Fruit fly (Drosophila melanogaster) whole organism, embryonic: ENCODE results near the gene Cpr30F.

Experiments used
- CG10321 ChIP-seq: fragments of 200-800 bp; sonication (Bioruptor generic); IDR thresholded peaks from 2 replicates; pipeline ENCODE4 v1.3.6; 2022; ENCODE audit warnings: missing biosample characterization, missing genetic modification characterization
- CG10654 ChIP-seq: fragments of 200-800 bp; sonication (Bioruptor generic); optimal IDR thresholded peaks from 2 replicates; lab custom pipeline; 2016; ENCODE audit warnings: missing biosample characterization, missing genetic modification characterization
- CG11695 ChIP-seq: fragments of 200-800 bp; sonication (Bioruptor generic); IDR thresholded peaks from 3 replicates; pipeline ENCODE4 v1.3.6; 2022; ENCODE audit warnings: missing biosample characterization, missing genetic modification characterization
- CG11696 ChIP-seq: fragments of 200-800 bp; sonication (Bioruptor generic); IDR thresholded peaks from 2 replicates; pipeline ENCODE4 v1.3.6; 2022; ENCODE audit warnings: missing biosample characterization, missing genetic modification characterization
- CG12769 ChIP-seq: fragments of 200-800 bp; sonication (Bioruptor generic); optimal IDR thresholded peaks from 2 replicates; lab custom pipeline; 2019; ENCODE audit warnings: missing biosample characterization, mild to moderate bottlenecking, missing genetic modification characterization, moderate library complexity
- CG14441 ChIP-seq: fragments of 200-800 bp; sonication (Bioruptor generic); IDR thresholded peaks from 2 replicates; pipeline ENCODE4 v1.3.6; 2022; ENCODE audit warnings: missing biosample characterization, missing genetic modification characterization
- CG14667 ChIP-seq: fragments of 200-800 bp; sonication (Bioruptor generic); IDR thresholded peaks from 2 replicates; pipeline ENCODE4 v1.3.6; 2022; ENCODE audit warnings: missing biosample characterization, missing genetic modification characterization
- CG1603 ChIP-seq: fragments of 200-800 bp; sonication (Bioruptor generic); optimal IDR thresholded peaks from 2 replicates; lab custom pipeline; 2019; ENCODE audit warnings: missing biosample characterization, mild to moderate bottlenecking, missing genetic modification characterization, moderate library complexity
- CG17385 ChIP-seq: fragments of 200-800 bp; sonication (Bioruptor generic); optimal IDR thresholded peaks from 3 replicates; lab custom pipeline; 2018; ENCODE audit warnings: missing biosample characterization, mild to moderate bottlenecking, missing genetic modification characterization
- CG2116 ChIP-seq: fragments of 200-800 bp; sonication (Bioruptor generic); optimal IDR thresholded peaks from 3 replicates; lab custom pipeline; 2018; ENCODE audit warnings: missing biosample characterization, mild to moderate bottlenecking, missing genetic modification characterization
- CG30403 ChIP-seq: fragments of 200-800 bp; sonication (Bioruptor generic); optimal IDR thresholded peaks from 3 replicates; lab custom pipeline; 2016; ENCODE audit warnings: missing biosample characterization, missing genetic modification characterization
- CG33557 ChIP-seq: fragments of 200-800 bp; sonication (Bioruptor generic); optimal IDR thresholded peaks from 2 replicates; lab custom pipeline; 2019; ENCODE audit warnings: missing biosample characterization, mild to moderate bottlenecking, missing genetic modification characterization, moderate library complexity
- CG3407 ChIP-seq: fragments of 200-800 bp; sonication (Bioruptor generic); optimal IDR thresholded peaks from 2 replicates; lab custom pipeline; 2018; ENCODE audit warnings: missing biosample characterization, mild to moderate bottlenecking, missing genetic modification characterization
- CG34224 ChIP-seq: fragments of 200-800 bp; sonication (Bioruptor generic); IDR thresholded peaks from 3 replicates; pipeline ENCODE4 v1.3.6; 2022; ENCODE audit warnings: missing biosample characterization, missing genetic modification characterization; ENCODE audit not compliant: partially characterized antibody
- CG34376 ChIP-seq: fragments of 200-800 bp; sonication (Bioruptor generic); optimal IDR thresholded peaks from 2 replicates; lab custom pipeline; 2018; ENCODE audit warnings: missing biosample characterization, mild to moderate bottlenecking, missing genetic modification characterization
- CG3847 ChIP-seq: fragments of 200-800 bp; sonication (Bioruptor generic); IDR thresholded peaks from 2 replicates; pipeline ENCODE4 v1.3.6; 2022; ENCODE audit warnings: missing biosample characterization, missing genetic modification characterization
- CG3995 ChIP-seq: fragments of 200-800 bp; sonication (Bioruptor generic); optimal IDR thresholded peaks from 3 replicates; lab custom pipeline; 2016; ENCODE audit warnings: missing biosample characterization, missing genetic modification characterization
- CG4404 ChIP-seq: fragments of 200-800 bp; sonication (Bioruptor generic); IDR thresholded peaks from 2 replicates; pipeline ENCODE4 v1.3.6; 2022; ENCODE audit warnings: missing biosample characterization, missing genetic modification characterization
- CG4820 ChIP-seq: fragments of 200-800 bp; sonication (Bioruptor generic); optimal IDR thresholded peaks from 3 replicates; lab custom pipeline; 2016; ENCODE audit warnings: missing biosample characterization, missing genetic modification characterization
- CG7556 ChIP-seq: fragments of 200-800 bp; sonication (Bioruptor generic); optimal IDR thresholded peaks from 2 replicates; lab custom pipeline; 2017; ENCODE audit warnings: missing biosample characterization, mild to moderate bottlenecking, missing genetic modification characterization
- CoRest ChIP-seq: fragments of 200-800 bp; sonication (Bioruptor generic); optimal IDR thresholded peaks from 3 replicates; lab custom pipeline; 2018; ENCODE audit warnings: missing biosample characterization, mild to moderate bottlenecking, missing genetic modification characterization, moderate library complexity
- CrebB ChIP-seq: fragments of 200-800 bp; sonication (Bioruptor generic); optimal IDR thresholded peaks from 3 replicates; lab custom pipeline; 2018; ENCODE audit warnings: missing biosample characterization, mild to moderate bottlenecking, missing genetic modification characterization
- Deaf1 ChIP-seq: fragments of 200-800 bp; optimal IDR thresholded peaks from 3 replicates; lab custom pipeline; 2019; ENCODE audit warnings: missing biosample characterization, mild to moderate bottlenecking, missing genetic modification characterization, moderate library complexity
- Dip3 ChIP-seq: fragments of 200-800 bp; sonication (Bioruptor generic); optimal IDR thresholded peaks from 3 replicates; lab custom pipeline; 2016; ENCODE audit warnings: missing biosample characterization, missing genetic modification characterization
- ERR ChIP-seq: fragments of 200-800 bp; sonication (Bioruptor generic); optimal IDR thresholded peaks from 2 replicates; lab custom pipeline; 2016; ENCODE audit warnings: missing biosample characterization, missing genetic modification characterization
- Hmx ChIP-seq: fragments of 200-800 bp; sonication (Bioruptor generic); optimal IDR thresholded peaks from 2 replicates; lab custom pipeline; 2016; ENCODE audit warnings: missing biosample characterization, missing genetic modification characterization
- Med ChIP-seq: fragments of 200-800 bp; sonication (Bioruptor generic); peaks from one replicate; lab custom pipeline; 2016; ENCODE audit warnings: missing biosample characterization, missing genetic modification characterization, mild to moderate bottlenecking, inconsistent platforms, moderate library complexity
- NC2β ChIP-seq: fragments of 200-800 bp; sonication (Bioruptor generic); optimal IDR thresholded peaks from 2 replicates; lab custom pipeline; 2016; ENCODE audit warnings: missing biosample characterization, missing genetic modification characterization
- NK7.1 ChIP-seq: fragments of 200-800 bp; sonication (Bioruptor generic); optimal IDR thresholded peaks from 3 replicates; lab custom pipeline; 2016; ENCODE audit warnings: missing biosample characterization, missing genetic modification characterization
- Optix ChIP-seq: fragments of 200-800 bp; sonication (Bioruptor generic); IDR thresholded peaks from 3 replicates; pipeline ENCODE4 v1.3.6; 2022; ENCODE audit warnings: missing biosample characterization, missing genetic modification characterization
- Poxn ChIP-seq: fragments of 200-800 bp; sonication (Bioruptor generic); IDR thresholded peaks from 2 replicates; pipeline ENCODE4 v1.3.6; 2022; ENCODE audit warnings: missing biosample characterization, missing genetic modification characterization
- Rx ChIP-seq: fragments of 200-800 bp; sonication (Bioruptor generic); IDR thresholded peaks from 2 replicates; pipeline ENCODE4 v1.3.6; 2022; ENCODE audit warnings: missing biosample characterization, missing genetic modification characterization
- Sox102F ChIP-seq: fragments of 200-800 bp; sonication (Bioruptor generic); optimal IDR thresholded peaks from 2 replicates; lab custom pipeline; 2018; ENCODE audit warnings: missing biosample characterization, mild to moderate bottlenecking, missing genetic modification characterization, moderate library complexity
- Tbp ChIP-seq: fragments of >200 bp; optimal IDR thresholded peaks from 2 replicates; lab custom pipeline; 2018; ENCODE audit warnings: missing biosample characterization, missing genetic modification characterization
- Usf ChIP-seq: fragments of 200-800 bp; sonication (Bioruptor generic); optimal IDR thresholded peaks from 2 replicates; lab custom pipeline; 2017; ENCODE audit warnings: missing genotype, missing biosample characterization, missing genetic modification characterization
- danr ChIP-seq: fragments of 200-800 bp; sonication (Bioruptor generic); IDR thresholded peaks from 2 replicates; pipeline ENCODE4 v1.3.6; 2022; ENCODE audit warnings: missing biosample characterization, missing genetic modification characterization
- dpn ChIP-seq, 2 experiments: fragments of 200-800 bp; sonication (Bioruptor generic); optimal IDR thresholded peaks; 3 replicates each; lab custom pipeline; 2016; ENCODE audit warnings: missing biosample characterization in 2 of 2, missing genetic modification characterization in 2 of 2
- ems ChIP-seq: fragments of 200-800 bp; sonication (Bioruptor generic); optimal IDR thresholded peaks from 3 replicates; lab custom pipeline; 2016; ENCODE audit warnings: missing biosample characterization, missing genetic modification characterization
- en ChIP-seq: fragments of 200-800 bp; sonication (Bioruptor generic); optimal IDR thresholded peaks from 2 replicates; lab custom pipeline; 2016; ENCODE audit warnings: missing biosample characterization, missing genetic modification characterization
- exex ChIP-seq: fragments of 200-800 bp; sonication (Bioruptor generic); optimal IDR thresholded peaks from 4 replicates; lab custom pipeline; 2018; ENCODE audit warnings: missing biosample characterization, mild to moderate bottlenecking, missing genetic modification characterization, moderate library complexity
- hb ChIP-seq: fragments of 200-800 bp; sonication (Bioruptor generic); IDR thresholded peaks from 3 replicates; pipeline ENCODE4 v1.3.6; 2022; ENCODE audit warnings: missing biosample characterization, missing genetic modification characterization; ENCODE audit not compliant: partially characterized antibody
- hkb ChIP-seq, 2 experiments: fragments of 200-800 bp in 1 of 2; fragments of >200 bp in 1 of 2; sonication (Bioruptor generic) in 1 of 2; IDR thresholded peaks in 1 of 2; optimal IDR thresholded peaks in 1 of 2; 2 replicates each; pipeline versions ENCODE4 v1.3.6 to Lab custom; 2017 to 2022; ENCODE audit warnings: missing biosample characterization in 1 of 2, missing genetic modification characterization in 1 of 2
- kah ChIP-seq: fragments of 200-800 bp; sonication (Bioruptor generic); optimal IDR thresholded peaks from 2 replicates; lab custom pipeline; 2018; ENCODE audit warnings: missing biosample characterization, mild to moderate bottlenecking, missing genetic modification characterization
- kay ChIP-seq: fragments of 200-800 bp; sonication (Bioruptor generic); optimal IDR thresholded peaks from 2 replicates; lab custom pipeline; 2016; ENCODE audit warnings: missing biosample characterization, missing genetic modification characterization
- lab ChIP-seq: fragments of 200-800 bp; sonication (Bioruptor generic); optimal IDR thresholded peaks from 3 replicates; lab custom pipeline; 2017; ENCODE audit warnings: missing biosample characterization, missing genetic modification characterization, mild to moderate bottlenecking, moderate library complexity, missing genetic modification reagents
- lmd ChIP-seq: fragments of 200-800 bp; sonication (Bioruptor generic); IDR thresholded peaks from 2 replicates; pipeline ENCODE4 v1.3.6; 2022; ENCODE audit warnings: missing biosample characterization, missing genetic modification characterization
- pan ChIP-seq, 4 experiments: fragments of >200 bp in 3 of 4; fragments of 200-800 bp in 1 of 4; sonication (Bioruptor generic) in 1 of 4; optimal IDR thresholded peaks in 3 of 4; IDR thresholded peaks in 1 of 4; 2 replicates each; pipeline versions ENCODE4 v1.3.6 to Lab custom; 2017 to 2022; ENCODE audit warnings: missing biosample characterization in 2 of 4, missing genetic modification characterization in 2 of 4, mixed read lengths in 1 of 4
- psq ChIP-seq: fragments of 200-800 bp; sonication (Bioruptor generic); optimal IDR thresholded peaks from 2 replicates; lab custom pipeline; 2017; ENCODE audit warnings: missing biosample characterization, missing genetic modification characterization
- sim ChIP-seq: fragments of 200-800 bp; sonication (Bioruptor generic); IDR thresholded peaks from 2 replicates; pipeline ENCODE4 v1.3.6; 2022; ENCODE audit warnings: missing biosample characterization, missing genetic modification characterization
- sob ChIP-seq: fragments of 200-800 bp; sonication (Bioruptor generic); IDR thresholded peaks from 2 replicates; pipeline ENCODE4 v1.3.6; 2022; ENCODE audit warnings: missing biosample characterization, missing genetic modification characterization

Cpr30F gene

DNA sequence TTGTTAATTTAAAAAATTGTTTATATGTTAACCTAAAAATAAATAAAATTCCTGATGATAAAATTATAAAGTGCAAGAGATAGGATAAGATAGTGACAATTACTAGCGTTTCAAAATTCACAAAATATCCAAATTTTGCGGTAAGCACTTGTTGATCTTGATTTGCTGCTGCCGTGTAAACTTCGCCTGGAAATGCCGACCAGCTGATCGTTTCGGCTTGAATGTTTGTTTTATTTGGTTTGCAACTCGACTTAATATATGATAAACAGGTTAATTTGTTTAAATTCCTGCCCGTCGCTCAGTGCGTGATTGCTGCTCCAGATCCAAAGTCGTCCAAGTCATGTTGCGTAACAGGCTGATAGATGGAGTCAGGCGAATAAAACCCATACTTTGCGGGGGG is 11.6 kb downstream of the Cpr30F start, which contains the start of gene CG4592 (continued):
- no peak for TF ChIP-seq sim (GFP tag; lab: Robert Waterston, UW)
- TF ChIP-seq dpn (GFP tag; optimal IDR thresholded peaks at IDR 0.05; lab: Kevin White, UChicago): peak; percentile 24 to 50
- no peak for TF ChIP-seq pan (optimal IDR thresholded peaks at IDR 0.05; lab: Kevin White, UChicago)
- peak in 1 of 2 experiments; percentile 73 for TF ChIP-seq pan (GFP tag; optimal IDR thresholded peaks at IDR 0.05 in 1 of 2, IDR thresholded peaks at IDR 0.05 in 1 of 2)
- peak; percentile 22 for TF ChIP-seq Usf (GFP tag; lab: Kevin White, UChicago)
- TF ChIP-seq psq: no peak
- peak; percentile 38 for TF ChIP-seq CG2116 (GFP tag; lab: Kevin White, UChicago)
- TF ChIP-seq Sox102F (GFP tag; lab: Kevin White, UChicago): peak; percentile 61
- TF ChIP-seq Deaf1 (tag; lab: Kevin White, UChicago): peak; percentile 27
- TF ChIP-seq CG30403 (GFP tag; lab: Kevin White, UChicago): peak; percentile 71
- TF ChIP-seq hb (GFP tag; lab: Robert Waterston, UW): no peak
- TF ChIP-seq CoRest (tag; lab: Kevin White, UChicago): peak; percentile 64
- 0 out of 3 replicates have a peak, but pooled peaks have one; percentile 29 for TF ChIP-seq CG34224
- no peak for TF ChIP-seq CG4404 (GFP tag; lab: Robert Waterston, UW)
- no peak for TF ChIP-seq Tbp (GFP tag; lab: Kevin White, UChicago)
- peak; percentile 47 for TF ChIP-seq CrebB (tag; lab: Kevin White, UChicago)
- TF ChIP-seq NC2β: peak; percentile 25
- peak; percentile 49; the same call in 1 of the 2 replicates for TF ChIP-seq CG11696 (GFP tag; lab: Robert Waterston, UW)
- no peak for TF ChIP-seq ERR (GFP tag; lab: Kevin White, UChicago)
- no peak for TF ChIP-seq CG14667 (GFP tag; lab: Robert Waterston, UW)
- no peak for TF ChIP-seq NK7.1
- TF ChIP-seq CG10654 (GFP tag; lab: Kevin White, UChicago): peak; percentile 0
- peak; percentile 11; the same call in 1 of the 2 replicates for TF ChIP-seq danr (GFP tag; lab: Robert Waterston, UW)
- no peak for TF ChIP-seq CG3995 (GFP tag; lab: Kevin White, UChicago)
- TF ChIP-seq CG34376 (GFP tag; lab: Kevin White, UChicago): peak; percentile 64
- no peak for TF ChIP-seq hkb (optimal IDR thresholded peaks at IDR 0.05; lab: Kevin White, UChicago)
- TF ChIP-seq hkb (GFP tag; IDR thresholded peaks at IDR 0.05; lab: Robert Waterston, UW): peak; percentile 84
- peak; percentile 40; the same call in 1 of the 2 replicates for TF ChIP-seq CG3847 (GFP tag; lab: Robert Waterston, UW)
- TF ChIP-seq CG10321: peak; percentile 32; the same call in 1 of the 2 replicates
- peak; percentile 99 for TF ChIP-seq CG4820
- TF ChIP-seq CG1603 (tag; lab: Kevin White, UChicago): peak; percentile 67
- TF ChIP-seq en (GFP tag; lab: Kevin White, UChicago): no peak
- peak; percentile 57; the same call in 1 of the 2 replicates for TF ChIP-seq lmd (GFP tag; lab: Robert Waterston, UW)
- TF ChIP-seq ems: peak; percentile 18
- TF ChIP-seq CG7556 (GFP tag; lab: Kevin White, UChicago): no peak
- TF ChIP-seq CG12769 (tag; lab: Kevin White, UChicago): no peak
- TF ChIP-seq Poxn (GFP tag; lab: Robert Waterston, UW): no peak
- TF ChIP-seq CG11695 (GFP tag; lab: Robert Waterston, UW): peak; percentile 39; the same call in 1 of the 3 replicates
- peak; percentile 46 for TF ChIP-seq kah (GFP tag; lab: Kevin White, UChicago)
- TF ChIP-seq CG33557 (GFP tag; lab: Kevin White, UChicago): no peak
- peak; percentile 78 for TF ChIP-seq lab (GFP tag; lab: Kevin White, UChicago)
- peak; percentile 93 for TF ChIP-seq Med (GFP tag; lab: Kevin White, UChicago)
- TF ChIP-seq Dip3 (GFP tag; lab: Kevin White, UChicago): peak; percentile 18
- peak; percentile 57 for TF ChIP-seq CG17385
- TF ChIP-seq exex (tag; lab: Kevin White, UChicago): peak; percentile 52
- peak; percentile 65; the same call in 1 of the 2 replicates for TF ChIP-seq sob (GFP tag; lab: Robert Waterston, UW)
- peak; percentile 21 for TF ChIP-seq CG3407 (GFP tag; lab: Kevin White, UChicago)
- no peak for TF ChIP-seq kay
- 0 out of 3 replicates have a peak, but pooled peaks have one; percentile 34 for TF ChIP-seq Optix (GFP tag; lab: Robert Waterston, UW)
- TF ChIP-seq Rx: peak; percentile 44
- TF ChIP-seq CG14441 (GFP tag; lab: Robert Waterston, UW): peak; percentile 53; the same call in 1 of the 2 replicates
- TF ChIP-seq Hmx (GFP tag; lab: Kevin White, UChicago): peak; percentile 25
